Worm (Caenorhabditis elegans) whole organism, L4/young adult: ENCODE results near the gene srh-118.

Experiments used
- W03F9.2 ChIP-seq: fragments of 150-350 bp; optimal IDR thresholded peaks from 2 replicates; lab custom pipeline; 2014; ENCODE audit warnings: missing biosample characterization, missing genetic modification characterization
- dao-5 ChIP-seq: sonication (generic microtip); optimal IDR thresholded peaks from 2 replicates; lab custom pipeline; 2016; ENCODE audit warnings: missing genotype, missing genetic modification characterization, moderate library complexity, missing compliant biosample characterization
- him-1 ChIP-seq: sonication (generic microtip); optimal IDR thresholded peaks from 2 replicates; lab custom pipeline; 2016; ENCODE audit warnings: missing genotype, missing genetic modification reagents, missing genetic modification characterization, missing compliant biosample characterization

- no peak for TF ChIP-seq him-1 (tag; lab: Kevin White, UChicago)
- no peak for TF ChIP-seq dao-5 (tag; lab: Kevin White, UChicago)
- TF ChIP-seq W03F9.2, result no peak
Observed at ce11 chrV:17512763-17513162, 16.8 kb upstream of the srh-118 start.
